Worm (Caenorhabditis elegans) whole organism, early embryonic: ENCODE measurements around the gene C05B5.17.

Experiments used
- B0310.2 ChIP-seq: sonication (generic microtip); optimal IDR thresholded peaks from 2 replicates; lab custom pipeline; 2016; ENCODE audit warnings: mild to moderate bottlenecking, missing genetic modification characterization, missing compliant biosample characterization
- F13C5.2 ChIP-seq: sonication (generic microtip); optimal IDR thresholded peaks from 2 replicates; lab custom pipeline; 2017; ENCODE audit warnings: mild to moderate bottlenecking, missing genetic modification characterization, inconsistent platforms, missing compliant biosample characterization
- aly-1 ChIP-seq: sonication (generic microtip); optimal IDR thresholded peaks from 2 replicates; lab custom pipeline; 2016; ENCODE audit warnings: missing genetic modification characterization, missing compliant biosample characterization
- ama-1 ChIP-seq: fragments of 150-350 bp; optimal IDR thresholded peaks from 2 replicates; lab custom pipeline; 2014
- ceh-36 ChIP-seq: sonication (generic microtip); optimal IDR thresholded peaks from 2 replicates; lab custom pipeline; 2016; ENCODE audit warnings: missing genetic modification characterization, inconsistent platforms, missing compliant biosample characterization
- ets-7 ChIP-seq: sonication (generic microtip); optimal IDR thresholded peaks from 2 replicates; lab custom pipeline; 2016; ENCODE audit warnings: missing genotype, missing genetic modification characterization, missing compliant biosample characterization
- flt-1 ChIP-seq: fragments of 200-800 bp; sonication (Bioruptor generic); IDR thresholded peaks from 2 replicates; pipeline ENCODE4 v1.3.6; 2022; ENCODE audit warnings: missing genetic modification characterization, missing compliant biosample characterization
- hmbx-1 ChIP-seq: sonication (generic microtip); optimal IDR thresholded peaks from 2 replicates; lab custom pipeline; 2016; ENCODE audit warnings: mild to moderate bottlenecking, missing genetic modification characterization, missing compliant biosample characterization
- hmg-4 ChIP-seq: fragments of 200-800 bp; sonication (Bioruptor generic); optimal IDR thresholded peaks from 2 replicates; lab custom pipeline; 2018; ENCODE audit warnings: mild to moderate bottlenecking, missing genetic modification characterization, missing compliant biosample characterization
- hnd-1 ChIP-seq: sonication (generic microtip); optimal IDR thresholded peaks from 2 replicates; lab custom pipeline; 2016; ENCODE audit warnings: missing genetic modification characterization, missing compliant biosample characterization
- pes-1 ChIP-seq: fragments of 200-800 bp; sonication (Bioruptor generic); IDR thresholded peaks from 2 replicates; pipeline ENCODE4 v1.3.6; 2022; ENCODE audit warnings: missing genetic modification reagents, missing genetic modification characterization, missing compliant biosample characterization
- scrt-1 ChIP-seq: fragments of 200-800 bp; sonication (Bioruptor generic); IDR thresholded peaks from 2 replicates; pipeline ENCODE4 v1.3.6; 2022; ENCODE audit warnings: missing genetic modification characterization, missing compliant biosample characterization
- sea-1 ChIP-seq: fragments of 200-800 bp; sonication (Bioruptor generic); conservative IDR thresholded peaks from 2 replicates; pipeline ENCODE4 v1.3.6; 2022; ENCODE audit warnings: missing genetic modification characterization, missing compliant biosample characterization
- tbx-11 ChIP-seq: fragments of 200-800 bp; sonication (Bioruptor generic); IDR thresholded peaks from 2 replicates; pipeline ENCODE4 v1.3.6; 2022; ENCODE audit warnings: missing genetic modification characterization, missing compliant biosample characterization
- tbx-37 ChIP-seq: fragments of 200-800 bp; sonication (Bioruptor generic); conservative IDR thresholded peaks from 2 replicates; pipeline ENCODE4 v1.3.6; 2022; ENCODE audit warnings: missing genetic modification reagents, missing genetic modification characterization, missing compliant biosample characterization
- tra-4 ChIP-seq: sonication (generic microtip); optimal IDR thresholded peaks from 2 replicates; lab custom pipeline; 2017; ENCODE audit warnings: missing genetic modification characterization, missing compliant biosample characterization

C05B5.17 gene

DNA sequence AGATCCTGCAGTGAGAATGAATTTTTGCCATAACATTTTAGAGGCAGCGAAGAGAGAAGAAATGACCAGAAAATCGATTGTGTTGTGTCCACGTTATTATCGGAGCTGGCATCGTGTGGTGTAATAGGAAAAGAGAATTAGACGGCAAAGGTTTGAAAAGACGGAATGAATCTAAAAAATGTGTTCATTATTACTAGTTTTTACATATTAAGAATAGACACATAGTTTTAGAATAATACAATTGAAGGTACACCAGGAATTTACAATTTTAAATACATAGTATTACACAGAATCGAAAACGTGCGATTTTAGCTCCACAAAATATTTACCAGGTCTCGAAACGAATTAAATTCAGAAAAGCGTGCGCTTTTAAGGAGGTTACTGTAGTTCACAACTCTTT lies 48.9 kb downstream of the C05B5.17 start, which contains the start of gene K03H1.13:
Gene K03H1.13, minus strand, starts transcription at position 101 of the 400 bp plus-strand sequence.
- TF ChIP-seq hmg-4 (GFP tag; lab: Kevin White, UChicago) (no peak), tbx-11 (GFP tag; lab: Robert Waterston, UW) (no peak), tbx-37 (GFP tag; lab: Robert Waterston, UW) (no peak), aly-1 (tag; lab: Kevin White, UChicago) (no peak), hnd-1 (no peak), sea-1 (GFP tag; lab: Robert Waterston, UW) (no peak), pes-1 (no peak), ets-7 (tag; lab: Kevin White, UChicago) (no peak), hmbx-1 (no peak), F13C5.2 (tag; lab: Kevin White, UChicago) (no peak), scrt-1 (GFP tag; lab: Robert Waterston, UW) (no peak), ama-1 (lab: Kevin White, UChicago) (no peak), flt-1 (GFP tag; lab: Robert Waterston, UW) (no peak), ceh-36 (tag; lab: Kevin White, UChicago) (no peak), B0310.2 (tag; lab: Kevin White, UChicago) (no peak), tra-4 (tag; lab: Kevin White, UChicago) (no peak)
